Worm (Caenorhabditis elegans): ENCODE measurements around the gene F23B12.7.

DNA sequence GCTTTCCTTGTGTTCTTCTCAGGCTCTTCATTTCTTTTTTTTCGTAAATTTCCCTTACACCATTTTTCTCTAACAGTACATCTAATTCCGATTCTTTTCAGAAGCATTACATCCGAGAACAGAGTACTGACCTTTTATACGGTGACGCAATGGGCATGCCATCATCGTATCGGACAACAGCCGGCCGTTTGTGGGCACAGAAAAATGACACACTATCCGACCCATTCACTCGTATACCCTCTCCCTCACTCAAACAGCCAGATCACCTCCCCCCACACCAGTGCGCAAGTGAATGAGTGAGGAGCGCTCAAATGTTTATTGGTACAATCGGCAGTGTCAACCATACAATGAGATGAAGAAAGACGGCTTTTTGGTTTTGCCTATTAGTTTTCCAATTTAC lies 51.6 kb downstream of the F23B12.7 start, which contains the start of gene R02D5.24:
- TF ChIP-seq W03F9.2 (tag; optimal IDR thresholded peaks at IDR 0.05): no peak
- no peak for TF ChIP-seq dao-5 (tag; optimal IDR thresholded peaks at IDR 0.05)
- TF ChIP-seq him-1 (tag; optimal IDR thresholded peaks at IDR 0.05): no peak
